Fruit fly (Drosophila melanogaster): ENCODE data around the gene CG10584.

DNA sequence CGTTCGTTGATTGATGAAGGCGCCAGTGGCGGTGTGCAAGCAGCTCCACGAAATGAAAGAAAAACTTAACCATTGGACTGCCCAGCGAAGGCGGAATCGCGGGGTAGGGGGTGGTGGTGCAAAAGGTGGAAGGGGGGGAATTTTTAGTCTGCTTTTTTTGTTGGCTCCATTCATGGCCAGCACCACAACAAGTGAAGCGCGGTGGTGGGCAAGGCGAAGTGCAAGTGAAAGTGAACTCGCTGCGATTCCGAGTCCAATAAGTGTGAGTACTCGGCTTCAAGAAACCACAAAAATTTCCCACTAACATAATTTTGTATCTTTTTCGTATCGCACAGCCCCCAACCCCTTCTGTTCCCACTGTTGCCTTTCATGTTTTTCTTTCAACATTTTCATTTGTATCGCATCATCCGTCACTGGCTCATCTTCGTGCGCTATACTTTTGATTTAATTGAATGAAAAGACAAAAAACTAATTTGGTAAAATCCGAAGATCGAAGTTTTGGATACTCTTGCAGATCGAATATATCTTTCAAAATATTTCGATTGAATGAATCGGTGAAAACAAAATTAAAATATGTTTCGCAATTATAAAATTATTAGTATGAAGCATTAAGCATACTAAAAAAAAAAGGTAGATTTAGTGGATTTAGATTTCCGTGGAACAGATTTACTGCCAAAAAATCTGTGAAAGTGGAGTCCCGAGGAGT lies 23.2 kb upstream of the CG10584 start:
- TF ChIP-seq EcR (GFP tag; optimal IDR thresholded peaks at IDR 0.05): no peak
- TF ChIP-seq Dll (optimal IDR thresholded peaks at IDR 0.05): no peak
